Fruit fly (Drosophila melanogaster) whole organism, wandering third instar larva: Measurements from ENCODE around the gene pum.
A peak's percentile ranks its signal among the peaks of the same experiment; 100 is the strongest.

ENCODE experiments used
- CG32264 ChIP-seq: fragments of 200-800 bp; sonication (Bioruptor generic); optimal IDR thresholded peaks from 2 replicates; lab custom pipeline; 2016; ENCODE audit warnings: missing biosample characterization, missing genetic modification characterization
- CrebA ChIP-seq: fragments of 200-800 bp; sonication (Bioruptor generic); optimal IDR thresholded peaks from 2 replicates; lab custom pipeline; 2016; ENCODE audit warnings: missing biosample characterization, mild to moderate bottlenecking, missing genetic modification characterization, borderline replicate concordance
- Dfd ChIP-seq: fragments of >200 bp; optimal IDR thresholded peaks from 2 replicates; lab custom pipeline; 2017; ENCODE audit warnings: missing biosample characterization, missing genetic modification characterization
- Dif ChIP-seq: fragments of 200-275, 200-300 bp; sonication (Bioruptor generic); optimal IDR thresholded peaks from 2 replicates; lab custom pipeline; 2018; ENCODE audit warnings: missing biosample characterization, missing genetic modification characterization; ENCODE audit not compliant: partially characterized antibody
- HLH106 ChIP-seq: fragments of 200-800 bp; optimal IDR thresholded peaks from 3 replicates; lab custom pipeline; 2019; ENCODE audit warnings: missing biosample characterization, mild to moderate bottlenecking, missing genetic modification characterization, moderate library complexity
- Hnf4 ChIP-seq: fragments of 200-800 bp; sonication (Bioruptor generic); optimal IDR thresholded peaks from 2 replicates; lab custom pipeline; 2016; ENCODE audit warnings: missing biosample characterization, mild to moderate bottlenecking, missing genetic modification characterization
- Hr78 ChIP-seq: fragments of >200 bp; optimal IDR thresholded peaks from 2 replicates; lab custom pipeline; 2017; ENCODE audit warnings: missing biosample characterization, missing genetic modification characterization
- Hr83 ChIP-seq: fragments of 200-300 bp; sonication (Bioruptor generic); optimal IDR thresholded peaks from 2 replicates; lab custom pipeline; 2016; ENCODE audit warnings: missing biosample characterization, mild to moderate bottlenecking, missing genetic modification characterization, moderate library complexity; ENCODE audit not compliant: poor library complexity, severe bottlenecking
- Jra ChIP-seq: sonication (Bioruptor generic); optimal IDR thresholded peaks from 2 replicates; lab custom pipeline; 2016; ENCODE audit warnings: missing biosample characterization, missing genetic modification characterization
- Mio ChIP-seq: sonication (Bioruptor generic); optimal IDR thresholded peaks from 2 replicates; lab custom pipeline; 2016; ENCODE audit warnings: missing biosample characterization, missing genetic modification characterization
- Myc ChIP-seq: fragments of >200 bp; optimal IDR thresholded peaks from 2 replicates; lab custom pipeline; 2017
- N ChIP-seq: fragments of >200 bp; optimal IDR thresholded peaks from 2 replicates; lab custom pipeline; 2018; ENCODE audit warnings: missing biosample characterization, missing external identifiers, missing genetic modification characterization
- OdsH ChIP-seq: fragments of 200-800 bp; sonication (Bioruptor generic); optimal IDR thresholded peaks from 2 replicates; lab custom pipeline; 2016; ENCODE audit warnings: missing biosample characterization, mild to moderate bottlenecking, missing genetic modification characterization
- Rel ChIP-seq, 2 experiments: fragments of 200-800 bp; sonication (Bioruptor generic) in 1 of 2; optimal IDR thresholded peaks; 2 replicates in 1 of 2; 3 replicates in 1 of 2; lab custom pipeline; 2016 to 2019; ENCODE audit warnings: mild to moderate bottlenecking in 2 of 2, missing biosample characterization in 2 of 2, missing genetic modification characterization in 2 of 2, moderate library complexity in 1 of 2
- Sp1 ChIP-seq: fragments of 200-800 bp; sonication (Bioruptor generic); optimal IDR thresholded peaks from 3 replicates; lab custom pipeline; 2019; ENCODE audit warnings: missing biosample characterization, mild to moderate bottlenecking, missing genetic modification characterization, moderate library complexity
- Vsx2 ChIP-seq: fragments of 200-300, 225-300 bp; sonication (Bioruptor generic); optimal IDR thresholded peaks from 2 replicates; lab custom pipeline; 2018; ENCODE audit warnings: missing biosample characterization, missing genetic modification characterization; ENCODE audit not compliant: partially characterized antibody
- dl ChIP-seq, 2 experiments: fragments of 175-275, 200-275 bp in 1 of 2; fragments of 200-275 bp in 1 of 2; sonication (Bioruptor generic); optimal IDR thresholded peaks; lab custom pipeline; 2018; ENCODE audit warnings: mild to moderate bottlenecking in 2 of 2, missing biosample characterization in 2 of 2, missing genetic modification characterization in 2 of 2, moderate library complexity in 2 of 2; ENCODE audit not compliant: partially characterized antibody in 2 of 2, insufficient read depth in 1 of 2
- dsf ChIP-seq: sonication (Bioruptor generic); optimal IDR thresholded peaks from 2 replicates; lab custom pipeline; 2016; ENCODE audit warnings: missing biosample characterization, missing genetic modification characterization, borderline replicate concordance
- ey ChIP-seq: fragments of 200-800 bp; sonication (Bioruptor generic); optimal IDR thresholded peaks from 2 replicates; lab custom pipeline; 2016; ENCODE audit warnings: missing biosample characterization, missing genetic modification characterization
- foxo ChIP-seq, 2 experiments: fragments of 200-800 bp; sonication (Bioruptor generic); optimal IDR thresholded peaks; 2 replicates in 1 of 2; 3 replicates in 1 of 2; lab custom pipeline; 2016 to 2017; ENCODE audit warnings: missing biosample characterization in 2 of 2, missing genetic modification characterization in 2 of 2
- fru ChIP-seq: fragments of 200-800 bp; sonication (Bioruptor generic); optimal IDR thresholded peaks from 3 replicates; lab custom pipeline; 2016; ENCODE audit warnings: missing biosample characterization, mild to moderate bottlenecking, missing genetic modification characterization
- h ChIP-seq: fragments of 200-800 bp; sonication (Bioruptor generic); optimal IDR thresholded peaks from 3 replicates; lab custom pipeline; 2016; ENCODE audit warnings: missing biosample characterization, mild to moderate bottlenecking, missing genetic modification characterization
- jim ChIP-seq: fragments of 175-275, 200-325 bp; sonication (Bioruptor generic); optimal IDR thresholded peaks from 2 replicates; lab custom pipeline; 2016; ENCODE audit warnings: missing biosample characterization, mild to moderate bottlenecking, missing genetic modification characterization
- pan ChIP-seq: fragments of >200 bp; optimal IDR thresholded peaks from 2 replicates; lab custom pipeline; 2017
- psq ChIP-seq: fragments of 200-800 bp; sonication (Bioruptor generic); optimal IDR thresholded peaks from 3 replicates; lab custom pipeline; 2017; ENCODE audit warnings: missing biosample characterization, mild to moderate bottlenecking, missing genetic modification characterization, moderate library complexity
- rgr ChIP-seq: fragments of 200-800 bp; sonication (Bioruptor generic); optimal IDR thresholded peaks from 3 replicates; lab custom pipeline; 2016; ENCODE audit warnings: missing biosample characterization, mild to moderate bottlenecking, missing genetic modification characterization
- usp ChIP-seq: fragments of >200 bp; optimal IDR thresholded peaks from 2 replicates; lab custom pipeline; 2017; ENCODE audit warnings: missing biosample characterization, missing genetic modification characterization
- woc ChIP-seq: sonication (Bioruptor generic); optimal IDR thresholded peaks from 2 replicates; lab custom pipeline; 2016; ENCODE audit warnings: missing biosample characterization, mild to moderate bottlenecking, missing genetic modification characterization

The pum gene

DNA sequence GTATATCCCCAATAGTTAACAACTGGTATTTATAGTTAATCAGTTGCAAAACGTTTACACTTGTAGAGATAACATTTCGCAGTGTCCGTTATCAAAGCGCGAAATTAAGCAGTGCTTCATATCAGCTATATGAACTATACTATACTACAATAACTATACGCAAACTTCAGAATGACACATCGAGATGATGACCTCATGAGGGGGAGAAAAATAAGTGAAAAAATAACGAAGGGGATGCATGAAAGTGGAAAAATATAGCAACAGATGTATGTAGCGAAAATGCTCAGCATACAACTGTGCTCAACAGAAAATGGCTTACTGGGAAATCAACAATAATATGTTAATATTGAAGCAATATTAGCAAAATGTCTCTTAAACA, 206.7 kb downstream of the pum start:
- TF ChIP-seq HLH106 (tag; lab: Kevin White, UChicago) (no peak), Mio (GFP tag; lab: Kevin White, UChicago) (no peak)

DNA sequence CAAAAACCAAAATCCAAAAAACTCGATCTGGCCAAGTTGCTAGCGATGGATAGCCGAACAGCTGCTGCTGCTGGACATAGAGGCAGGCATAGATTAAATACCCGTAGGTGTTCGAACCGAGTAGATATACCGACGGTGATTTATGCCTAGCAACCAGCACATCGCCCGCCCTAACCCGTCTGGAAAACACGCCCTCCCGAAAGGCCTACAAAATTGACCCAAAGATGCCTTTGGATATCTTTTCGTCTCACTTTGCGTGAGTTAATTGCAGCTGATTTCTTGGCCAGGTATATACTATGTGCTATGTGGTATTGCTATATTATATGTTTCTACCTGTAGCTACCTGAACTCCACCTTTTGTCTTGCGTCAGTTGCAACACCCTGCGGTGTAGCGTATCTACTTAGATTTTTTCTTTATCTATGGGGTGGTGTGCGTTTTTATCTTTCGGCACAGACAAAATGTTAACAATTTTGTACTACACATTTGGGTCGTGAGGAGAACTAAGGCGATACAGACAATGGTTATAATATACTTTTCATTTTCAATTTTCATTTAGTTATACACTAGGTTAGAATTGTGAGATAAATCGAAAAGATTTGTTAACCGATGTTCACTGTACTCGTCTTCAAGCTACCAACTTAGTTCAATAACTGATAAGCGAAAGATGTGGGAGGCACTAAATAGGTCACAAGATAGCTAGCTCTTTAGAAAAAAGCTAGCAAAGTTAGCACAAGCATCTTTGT, 207.3 kb downstream of the pum start:
- TF ChIP-seq Dfd (no peak), ey (GFP tag; lab: Kevin White, UChicago) (no peak), dl (GFP tag; optimal IDR thresholded peaks at IDR 0.05; lab: Kevin White, UChicago; ENCODE audit: insufficient read depth in 1 of 2, partially characterized antibody in 2 of 2) (no peak), CG32264 (GFP tag; lab: Kevin White, UChicago) (no peak)
- TF ChIP-seq, all 38 proteins: peak for 0

DNA sequence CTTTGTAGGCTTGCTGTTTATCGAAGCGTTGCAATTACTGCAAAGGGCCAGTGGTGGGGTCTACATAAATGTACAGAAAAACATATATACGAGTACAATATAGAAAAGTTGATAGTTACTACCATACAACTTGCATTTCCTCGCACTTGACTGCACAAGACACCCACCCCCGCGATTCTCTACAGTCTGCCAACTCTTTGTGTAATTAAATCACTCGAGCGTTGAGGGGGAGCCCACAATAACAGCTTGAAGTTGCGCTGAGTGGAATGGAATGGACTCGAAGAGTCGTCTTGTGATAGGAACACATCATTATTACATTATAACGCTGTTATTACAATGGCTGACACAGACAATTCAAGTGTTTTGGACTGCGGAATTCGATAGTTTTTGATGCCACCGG, 208.1 kb downstream of the pum start:
- TF ChIP-seq dsf (GFP tag; lab: Kevin White, UChicago) (no peak), Myc (lab: Kevin White, UChicago) (no peak), Rel (GFP tag; optimal IDR thresholded peaks at IDR 0.05; lab: Kevin White, UChicago) (no peak), Rel (tag; optimal IDR thresholded peaks at IDR 0.05; lab: Kevin White, UChicago) (peak; percentile 13)

DNA sequence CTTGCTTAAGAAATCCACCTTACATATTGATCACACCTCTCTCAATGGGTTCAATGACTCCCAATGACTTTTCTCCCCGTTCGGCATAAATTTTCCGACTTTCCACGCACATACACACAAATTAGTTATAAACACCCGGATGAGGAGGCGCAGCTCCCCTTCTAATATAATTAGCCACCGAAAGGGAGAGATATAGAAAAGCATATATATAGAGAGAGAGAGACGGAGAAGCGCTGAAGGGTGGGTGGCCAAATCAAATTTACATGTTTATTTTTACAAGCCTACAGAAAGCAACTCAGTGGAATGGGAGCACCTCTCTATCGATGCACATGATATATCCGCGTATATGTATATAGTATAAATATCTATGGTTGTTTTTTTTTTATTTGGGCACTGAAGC, 208.8 kb downstream of the pum start:
- no peak for TF ChIP-seq N (GFP tag; lab: Kevin White, UChicago)
- TF ChIP-seq rgr = no peak
- no peak for TF ChIP-seq dsf (GFP tag; lab: Kevin White, UChicago)
- TF ChIP-seq Hr78 (GFP tag; lab: Kevin White, UChicago) = no peak
- no peak for TF ChIP-seq jim
- TF ChIP-seq Jra (GFP tag; lab: Kevin White, UChicago) = no peak
- TF ChIP-seq CrebA (GFP tag; lab: Kevin White, UChicago) = no peak
- no peak for TF ChIP-seq pan (lab: Kevin White, UChicago)

DNA sequence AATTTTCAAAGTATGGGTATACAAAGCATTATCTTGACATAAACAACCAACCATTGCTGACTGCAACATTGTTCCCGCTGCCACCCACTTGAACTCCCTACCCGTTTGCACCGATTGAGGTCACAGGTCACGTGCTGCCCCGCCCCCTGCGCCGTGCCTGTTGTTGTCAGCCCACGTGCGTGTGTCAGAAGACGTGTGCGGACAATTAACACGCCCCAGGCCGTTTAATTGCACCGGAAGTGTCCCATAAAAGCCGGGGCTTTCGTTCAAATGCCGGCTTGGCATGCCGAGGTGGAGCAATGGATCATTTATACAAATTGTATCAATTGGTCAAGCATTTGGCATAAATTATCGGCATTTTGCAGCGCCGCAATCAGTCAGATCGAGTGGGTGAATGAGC, 210.4 kb downstream of the pum start:
- TF ChIP-seq rgr (no peak), Jra (GFP tag; lab: Kevin White, UChicago) (no peak), CG32264 (GFP tag; lab: Kevin White, UChicago) (no peak), dsf (GFP tag; lab: Kevin White, UChicago) (no peak), pan (lab: Kevin White, UChicago) (no peak), Vsx2 (no peak), usp (no peak), ey (GFP tag; lab: Kevin White, UChicago) (no peak)

dm6 chr3R:9024835-9025510, 212.5 kb downstream of the pum start:
- TF ChIP-seq Hnf4 (GFP tag; lab: Kevin White, UChicago) (no peak), dl (GFP tag; optimal IDR thresholded peaks at IDR 0.05; lab: Kevin White, UChicago; ENCODE audit: insufficient read depth in 1 of 2, partially characterized antibody in 2 of 2) (no peak), fru (no peak)

DNA sequence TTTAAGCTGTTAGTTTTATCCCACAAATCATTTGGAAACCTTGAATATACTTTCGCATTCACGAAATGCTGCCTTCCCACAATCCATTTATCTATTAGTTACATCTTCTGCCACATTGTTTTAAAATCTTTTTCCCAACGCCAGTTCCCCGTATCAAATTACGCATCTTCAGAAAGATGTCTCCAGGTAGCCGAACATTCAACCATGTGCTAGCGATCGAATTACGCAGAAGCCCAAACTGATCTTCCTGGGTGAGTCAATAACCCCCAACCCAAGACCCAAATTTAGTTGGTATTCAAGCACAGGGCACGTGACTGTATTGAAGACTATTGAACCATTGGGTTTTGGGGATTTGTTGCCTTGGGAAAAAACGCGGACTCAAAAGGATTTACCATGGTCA, 213.5 kb downstream of the pum start:
- TF ChIP-seq CG32264 (GFP tag; lab: Kevin White, UChicago) (no peak), woc (GFP tag; lab: Kevin White, UChicago) (no peak), Dif (GFP tag; lab: Kevin White, UChicago) (no peak), CrebA (GFP tag; lab: Kevin White, UChicago) (no peak), Sp1 (no peak), Hnf4 (GFP tag; lab: Kevin White, UChicago) (no peak)

DNA sequence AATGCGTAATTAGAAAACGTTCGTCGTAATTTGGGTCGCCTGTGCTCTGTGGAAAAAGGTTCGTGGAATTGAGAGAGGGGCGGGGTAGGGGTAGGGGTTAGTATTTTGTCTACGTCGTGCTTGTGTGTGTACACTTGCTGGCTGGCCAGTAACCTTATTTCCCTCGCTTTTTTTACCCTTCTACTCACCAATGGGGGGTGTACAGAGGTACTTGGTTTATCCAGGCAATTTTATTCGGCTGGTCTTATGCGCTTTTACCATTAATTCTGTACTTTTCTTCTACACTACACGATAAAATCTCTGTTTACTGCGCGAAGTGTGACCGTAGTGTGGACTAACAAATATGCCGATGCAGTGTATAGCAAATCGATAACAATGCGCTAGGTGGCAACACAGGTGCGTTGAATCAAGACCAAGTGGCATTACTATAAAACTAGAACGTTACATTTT, 217.8 kb downstream of the pum start, which contains the start of gene tgo:
Gene tgo, minus strand, starts transcription at position 334 of the 450 bp plus-strand sequence.
- TF ChIP-seq HLH106 (tag; lab: Kevin White, UChicago) (no peak), Hr83 (GFP tag; lab: Kevin White, UChicago) (no peak), Hnf4 (GFP tag; lab: Kevin White, UChicago) (no peak), Vsx2 (no peak), ey (GFP tag; lab: Kevin White, UChicago) (no peak), OdsH (no peak), fru (peak; percentile 76), h (GFP tag; lab: Kevin White, UChicago) (no peak), Hr78 (GFP tag; lab: Kevin White, UChicago) (no peak), usp (no peak), psq (GFP tag; lab: Kevin White, UChicago) (no peak), rgr (no peak), Dfd (no peak), Sp1 (no peak), Rel (GFP tag; optimal IDR thresholded peaks at IDR 0.05; lab: Kevin White, UChicago) (no peak), Rel (tag; optimal IDR thresholded peaks at IDR 0.05; lab: Kevin White, UChicago) (peak; percentile 57), pan (lab: Kevin White, UChicago) (no peak), Jra (GFP tag; lab: Kevin White, UChicago) (no peak), jim (no peak), Mio (GFP tag; lab: Kevin White, UChicago) (no peak), foxo (GFP tag; optimal IDR thresholded peaks at IDR 0.05; lab: Kevin White, UChicago) (no peak), CG32264 (GFP tag; lab: Kevin White, UChicago) (no peak), Dif (GFP tag; lab: Kevin White, UChicago) (peak; percentile 7), N (GFP tag; lab: Kevin White, UChicago) (no peak)
